Worm (Caenorhabditis elegans) whole organism, L3 larva: ENCODE data around the gene srw-98.

Source experiments
- ZK546.5 ChIP-seq: sonication (generic microtip); optimal IDR thresholded peaks from 2 replicates; lab custom pipeline; 2017; ENCODE audit warnings: missing biosample characterization, missing genetic modification characterization
- aly-2 ChIP-seq: fragments of 150-350 bp; optimal IDR thresholded peaks from 2 replicates; lab custom pipeline; 2014; ENCODE audit warnings: missing biosample characterization, missing genetic modification characterization
- ceh-16 ChIP-seq: sonication (generic microtip); optimal IDR thresholded peaks from 2 replicates; lab custom pipeline; 2017; ENCODE audit warnings: missing biosample characterization, missing genetic modification characterization
- egl-27 ChIP-seq: sonication (generic microtip); optimal IDR thresholded peaks from 4 replicates; lab custom pipeline; 2017; ENCODE audit warnings: missing biosample characterization, missing genetic modification reagents, missing genetic modification characterization
- elt-1 ChIP-seq: fragments of 150-350 bp; optimal IDR thresholded peaks from 2 replicates; lab custom pipeline; 2014; ENCODE audit warnings: missing biosample characterization, missing genetic modification characterization
- fos-1 ChIP-seq: fragments of 150-350 bp; optimal IDR thresholded peaks from 2 replicates; lab custom pipeline; 2014; ENCODE audit warnings: missing biosample characterization, missing genetic modification characterization
- jun-1 ChIP-seq: fragments of 150-350 bp; optimal IDR thresholded peaks from 2 replicates; lab custom pipeline; 2014; ENCODE audit warnings: missing biosample characterization, missing genetic modification reagents, missing genetic modification characterization
- nhr-237 ChIP-seq: fragments of 150-350 bp; optimal IDR thresholded peaks from 2 replicates; lab custom pipeline; 2014; ENCODE audit warnings: missing biosample characterization, missing genetic modification characterization
- nhr-76 ChIP-seq: fragments of 150-350 bp; sonication (generic microtip); optimal IDR thresholded peaks from 5 replicates; lab custom pipeline; 2014; ENCODE audit warnings: missing biosample characterization, missing genetic modification characterization
- unc-39 ChIP-seq: sonication (generic microtip); optimal IDR thresholded peaks from 4 replicates; lab custom pipeline; 2017; ENCODE audit warnings: missing biosample characterization, missing genetic modification characterization
- ztf-11 ChIP-seq: fragments of 150-350 bp; optimal IDR thresholded peaks from 2 replicates; lab custom pipeline; 2014; ENCODE audit warnings: missing biosample characterization, missing genetic modification characterization

DNA sequence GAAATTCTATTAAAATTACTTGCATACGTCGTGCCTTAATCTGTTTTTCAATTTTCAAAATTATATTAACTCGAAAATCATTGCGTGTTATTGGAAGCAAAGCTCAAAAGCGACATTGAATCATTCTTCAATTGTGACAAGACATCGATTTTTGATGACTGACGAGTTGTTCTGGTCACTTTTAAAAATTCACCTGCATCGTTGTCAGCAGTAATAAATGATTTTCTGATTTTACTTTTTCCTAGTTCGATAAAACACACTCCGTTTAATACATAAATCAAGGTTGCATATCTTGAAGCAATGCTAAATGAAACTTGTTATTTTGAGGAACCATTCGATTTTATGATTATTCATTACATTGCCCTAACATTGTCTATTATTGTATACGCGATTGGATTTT is 4.2 kb upstream of the srw-98 start, which contains the start of gene srh-3:
- TF ChIP-seq aly-2 (tag; lab: Kevin White, UChicago), result no peak
- no peak for TF ChIP-seq jun-1 (tag; lab: Kevin White, UChicago)
- no peak for TF ChIP-seq ztf-11
- TF ChIP-seq elt-1, result no peak
- TF ChIP-seq unc-39, result no peak
- no peak for TF ChIP-seq fos-1 (tag; lab: Kevin White, UChicago)
- no peak for TF ChIP-seq egl-27 (tag; lab: Kevin White, UChicago)
- no peak for TF ChIP-seq nhr-237
- no peak for TF ChIP-seq nhr-76
- TF ChIP-seq ZK546.5 (tag; lab: Kevin White, UChicago), result no peak
- TF ChIP-seq ceh-16 (tag; lab: Kevin White, UChicago), result no peak
